Fruit fly (Drosophila melanogaster): ENCODE measurements around the gene Nazo.

DNA sequence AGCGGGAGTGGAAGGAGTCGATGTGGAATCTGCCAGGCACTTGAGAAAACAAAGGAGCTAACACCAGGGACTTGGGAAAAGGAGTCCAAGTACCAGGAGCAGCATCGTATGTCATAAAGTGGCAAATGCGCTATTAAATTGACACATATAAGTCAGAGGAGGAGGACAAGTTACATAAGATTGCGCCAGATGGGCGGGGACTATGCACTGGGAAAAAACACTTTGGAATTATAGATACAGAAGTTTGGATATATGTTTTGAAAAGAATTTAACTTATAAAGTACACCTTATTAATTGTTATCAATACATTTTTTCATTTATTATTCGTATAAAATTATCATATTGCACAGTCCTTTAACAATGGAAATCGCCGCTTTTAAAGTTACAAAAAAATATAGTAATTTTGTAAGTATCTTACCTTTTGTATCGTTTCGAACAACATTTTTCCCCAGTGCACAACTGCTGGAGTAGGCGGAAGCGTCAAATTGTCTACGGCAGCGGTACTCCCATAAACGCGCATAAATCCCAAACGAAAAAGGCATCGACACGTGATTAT, 48.4 kb downstream of the Nazo start:
- TF ChIP-seq h (GFP tag; optimal IDR thresholded peaks at IDR 0.05) (no peak), psq (GFP tag; optimal IDR thresholded peaks at IDR 0.05) (no peak), dsf (GFP tag; optimal IDR thresholded peaks at IDR 0.05; ENCODE audit: borderline replicate concordance) (no peak), Vsx2 (GFP tag; optimal IDR thresholded peaks at IDR 0.05; ENCODE audit: partially characterized antibody) (no peak), pan (optimal IDR thresholded peaks at IDR 0.05) (no peak), CG9705 (GFP tag; optimal IDR thresholded peaks at IDR 0.05) (no peak), OdsH (GFP tag; optimal IDR thresholded peaks at IDR 0.05) (no peak), sv (GFP tag; optimal IDR thresholded peaks at IDR 0.05) (no peak), Hr78 (GFP tag; optimal IDR thresholded peaks at IDR 0.05) (no peak), sage (GFP tag; optimal IDR thresholded peaks at IDR 0.05) (no peak), br (GFP tag; optimal IDR thresholded peaks at IDR 0.05) (no peak), Sp1 (GFP tag; optimal IDR thresholded peaks at IDR 0.05) (no peak), dmrt93B (GFP tag; optimal IDR thresholded peaks at IDR 0.05) (no peak), ey (GFP tag; optimal IDR thresholded peaks at IDR 0.05) (no peak)
